Fruit fly (Drosophila melanogaster): ENCODE measurements around the gene Sry-beta.

Gene Sry-beta

DNA sequence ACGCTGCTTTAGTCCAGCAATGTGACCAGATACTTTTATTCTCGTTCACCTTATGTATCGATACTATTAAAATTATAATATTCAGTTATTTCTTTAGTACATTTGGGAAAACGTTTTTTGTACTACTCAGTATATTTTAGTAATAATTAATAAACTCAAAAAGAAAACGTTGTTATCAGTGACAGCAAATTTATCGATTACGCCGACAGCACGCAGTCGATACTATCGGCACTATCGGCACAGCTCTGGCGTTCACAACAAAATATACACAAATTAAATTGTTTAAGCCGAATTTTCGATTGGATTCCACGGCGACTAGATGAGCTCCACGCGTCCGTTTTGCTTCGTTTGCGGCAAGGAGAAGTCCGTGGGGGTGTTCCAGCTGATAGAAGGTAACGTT, at the start of gene Sry-beta, which contains the start of the genes janA and Sry-alpha (continued):
- TF ChIP-seq gt (GFP tag; IDR thresholded peaks at IDR 0.05) (no peak), ab (GFP tag; optimal IDR thresholded peaks at IDR 0.05) (no peak), Ets97D (GFP tag; optimal IDR thresholded peaks at IDR 0.05) (peak; percentile 44), pfk (GFP tag; optimal IDR thresholded peaks at IDR 0.05) (no peak), Fer1 (GFP tag; optimal IDR thresholded peaks at IDR 0.05) (peak; percentile 9), CG16815 (GFP tag; optimal IDR thresholded peaks at IDR 0.05) (no peak), CG33557 (GFP tag; optimal IDR thresholded peaks at IDR 0.05) (no peak), CG4424 (GFP tag; optimal IDR thresholded peaks at IDR 0.05) (no peak), Fer2 (tag; optimal IDR thresholded peaks at IDR 0.05) (no peak), disco-r (GFP tag; optimal IDR thresholded peaks at IDR 0.05) (no peak), CG6272 (GFP tag; IDR thresholded peaks at IDR 0.05) (peak; percentile 29; the same call in 1 of the 2 replicates), zfh2 (GFP tag; optimal IDR thresholded peaks at IDR 0.05) (no peak), p53 (GFP tag; optimal IDR thresholded peaks at IDR 0.05) (no peak), CG12744 (GFP tag; optimal IDR thresholded peaks at IDR 0.05) (no peak), CG11696 (GFP tag; IDR thresholded peaks at IDR 0.05) (no peak), Spps (tag; optimal IDR thresholded peaks at IDR 0.05) (no peak), Hmx (GFP tag; optimal IDR thresholded peaks at IDR 0.05) (no peak), CG11504 (tag; optimal IDR thresholded peaks at IDR 0.05) (no peak), CG10366 (GFP tag; IDR thresholded peaks at IDR 0.05) (no peak), Nf-YA (GFP tag; IDR thresholded peaks at IDR 0.05) (no peak), zf30C (GFP tag; optimal IDR thresholded peaks at IDR 0.05) (no peak), stwl (tag; optimal IDR thresholded peaks at IDR 0.05) (peak; percentile 77), Elba2 (GFP tag; optimal IDR thresholded peaks at IDR 0.05) (no peak), CG15011 (GFP tag; optimal IDR thresholded peaks at IDR 0.05) (no peak), jing (GFP tag; optimal IDR thresholded peaks at IDR 0.05) (no peak), Ada2b (GFP tag; IDR thresholded peaks at IDR 0.05) (no peak), Dref (GFP tag; IDR thresholded peaks at IDR 0.05) (peak; percentile 92), CG13894 (tag; optimal IDR thresholded peaks at IDR 0.05) (no peak), Atf6 (GFP tag; IDR thresholded peaks at IDR 0.05) (no peak), CG11456 (GFP tag; IDR thresholded peaks at IDR 0.05) (no peak), CG6683 (GFP tag; optimal IDR thresholded peaks at IDR 0.05) (no peak), zen2 (GFP tag; IDR thresholded peaks at IDR 0.05; ENCODE audit: partially characterized antibody) (peak; percentile 99), YL-1 (GFP tag; optimal IDR thresholded peaks at IDR 0.05) (peak; percentile 86), Hr39 (optimal IDR thresholded peaks at IDR 0.05) (no peak), Lim3 (GFP tag; IDR thresholded peaks at IDR 0.05) (no peak), CkIIα-i1 (GFP tag; IDR thresholded peaks at IDR 0.05) (no peak), cg (GFP tag; optimal IDR thresholded peaks at IDR 0.05) (no peak), E2f2 (GFP tag; IDR thresholded peaks at IDR 0.05) (peak; percentile 71), btn (GFP tag; optimal IDR thresholded peaks at IDR 0.05) (no peak), Chrac-16 (GFP tag; optimal IDR thresholded peaks at IDR 0.05) (no peak), CG13775 (GFP tag; optimal IDR thresholded peaks at IDR 0.05) (peak; percentile 30), CG31224 (GFP tag; IDR thresholded peaks at IDR 0.05) (no peak), CG13123 (GFP tag; optimal IDR thresholded peaks at IDR 0.05) (no peak), CG5953 (GFP tag; IDR thresholded peaks at IDR 0.05) (no peak), Adf1 (GFP tag; IDR thresholded peaks at IDR 0.05) (peak; percentile 51), ems (GFP tag; optimal IDR thresholded peaks at IDR 0.05) (no peak), Xbp1 (GFP tag; optimal IDR thresholded peaks at IDR 0.05) (no peak), CG12071 (GFP tag; optimal IDR thresholded peaks at IDR 0.05) (no peak), CG15696 (tag; optimal IDR thresholded peaks at IDR 0.05) (no peak), CG10267 (tag; optimal IDR thresholded peaks at IDR 0.05) (peak; percentile 62), BEAF-32 (GFP tag; optimal IDR thresholded peaks at IDR 0.05) (peak; percentile 99), CG16813 (GFP tag; IDR thresholded peaks at IDR 0.05; ENCODE audit: partially characterized antibody) (peak; percentile 100), ci (GFP tag; IDR thresholded peaks at IDR 0.05) (no peak)

Data from whole organism, embryonic.